Worm (Caenorhabditis elegans) whole organism, late embryonic: ENCODE results near the gene T23F4.2.

ENCODE experiments used
- T23F11.4 ChIP-seq: fragments of 200-800 bp; sonication (Bioruptor generic); optimal IDR thresholded peaks from 2 replicates; lab custom pipeline; 2018; ENCODE audit warnings: mild to moderate bottlenecking, missing genetic modification characterization, missing compliant biosample characterization
- Y22D7AL.16 ChIP-seq: sonication (generic microtip); optimal IDR thresholded peaks from 2 replicates; lab custom pipeline; 2016; ENCODE audit warnings: missing genetic modification characterization, missing compliant biosample characterization
- ahr-1 ChIP-seq: sonication (generic microtip); optimal IDR thresholded peaks from 2 replicates; lab custom pipeline; 2016; ENCODE audit warnings: missing genetic modification characterization, missing compliant biosample characterization
- ama-1 ChIP-seq: fragments of 150-350 bp; optimal IDR thresholded peaks from 2 replicates; lab custom pipeline; 2014
- ceh-14 ChIP-seq: sonication (generic microtip); optimal IDR thresholded peaks from 2 replicates; lab custom pipeline; 2016; ENCODE audit warnings: missing genotype, missing genetic modification characterization, missing compliant biosample characterization
- ceh-19 ChIP-seq: fragments of 200-800 bp; sonication (Bioruptor generic); optimal IDR thresholded peaks from 2 replicates; lab custom pipeline; 2018; ENCODE audit warnings: mild to moderate bottlenecking, missing genetic modification characterization, missing compliant biosample characterization
- ceh-2 ChIP-seq: sonication (generic microtip); optimal IDR thresholded peaks from 2 replicates; lab custom pipeline; 2016; ENCODE audit warnings: missing genotype, missing genetic modification characterization, missing compliant biosample characterization
- ceh-22 ChIP-seq: sonication (generic microtip); optimal IDR thresholded peaks from 2 replicates; lab custom pipeline; 2017; ENCODE audit warnings: missing biosample characterization, missing genetic modification characterization
- ceh-30 ChIP-seq: fragments of 150-350 bp; optimal IDR thresholded peaks from 2 replicates; lab custom pipeline; 2014; ENCODE audit warnings: missing biosample characterization, missing genetic modification characterization
- ceh-31 ChIP-seq: sonication (generic microtip); optimal IDR thresholded peaks from 2 replicates; lab custom pipeline; 2016; ENCODE audit warnings: missing genetic modification characterization, missing compliant biosample characterization
- ceh-45 ChIP-seq: fragments of 200-800 bp; sonication (Bioruptor generic); IDR thresholded peaks from 2 replicates; pipeline ENCODE4 v1.3.6; 2022; ENCODE audit warnings: missing genetic modification reagents, missing genetic modification characterization, missing compliant biosample characterization
- ceh-48 ChIP-seq: sonication (generic microtip); optimal IDR thresholded peaks from 2 replicates; lab custom pipeline; 2016; ENCODE audit warnings: missing genetic modification characterization, inconsistent platforms, missing compliant biosample characterization
- ceh-6 ChIP-seq: fragments of 200-800 bp; sonication (Bioruptor generic); optimal IDR thresholded peaks from 2 replicates; lab custom pipeline; 2018; ENCODE audit warnings: mild to moderate bottlenecking, missing genetic modification characterization, missing compliant biosample characterization
- che-1 ChIP-seq: sonication (generic microtip); optimal IDR thresholded peaks from 2 replicates; lab custom pipeline; 2016; ENCODE audit warnings: mild to moderate bottlenecking, missing genetic modification characterization, missing compliant biosample characterization
- dmd-4 ChIP-seq: sonication (generic microtip); optimal IDR thresholded peaks from 2 replicates; lab custom pipeline; 2016; ENCODE audit warnings: borderline replicate concordance, missing genetic modification characterization, missing compliant biosample characterization
- elt-2 ChIP-seq: sonication (generic microtip); optimal IDR thresholded peaks from 2 replicates; lab custom pipeline; 2016; ENCODE audit warnings: missing genetic modification reagents, missing genetic modification characterization, missing compliant biosample characterization
- elt-4 ChIP-seq: sonication (generic microtip); optimal IDR thresholded peaks from 2 replicates; lab custom pipeline; 2016; ENCODE audit warnings: missing genetic modification characterization, missing compliant biosample characterization
- ets-4 ChIP-seq: sonication (generic microtip); optimal IDR thresholded peaks from 2 replicates; lab custom pipeline; 2016; ENCODE audit warnings: missing genetic modification characterization, missing compliant biosample characterization
- eyg-1 ChIP-seq: sonication (generic microtip); optimal IDR thresholded peaks from 2 replicates; lab custom pipeline; 2016; ENCODE audit warnings: missing genotype, missing genetic modification characterization, missing compliant biosample characterization
- fax-1 ChIP-seq: sonication (generic microtip); optimal IDR thresholded peaks from 2 replicates; lab custom pipeline; 2016; ENCODE audit warnings: missing genotype, missing genetic modification characterization, missing compliant biosample characterization
- fkh-10 ChIP-seq: fragments of 150-350 bp; optimal IDR thresholded peaks from 2 replicates; lab custom pipeline; 2014; ENCODE audit warnings: missing biosample characterization, missing genetic modification reagents, missing genetic modification characterization
- fkh-6 ChIP-seq: sonication (generic microtip); optimal IDR thresholded peaks from 2 replicates; lab custom pipeline; 2016; ENCODE audit warnings: missing genetic modification characterization, missing compliant biosample characterization
- hlh-13 ChIP-seq: fragments of 200-800 bp; sonication (Bioruptor generic); optimal IDR thresholded peaks from 2 replicates; lab custom pipeline; 2018; ENCODE audit warnings: mild to moderate bottlenecking, missing genetic modification characterization, missing compliant biosample characterization
- hlh-15 ChIP-seq: sonication (generic microtip); optimal IDR thresholded peaks from 2 replicates; lab custom pipeline; 2016; ENCODE audit warnings: missing genetic modification characterization, missing compliant biosample characterization
- hlh-8 ChIP-seq: sonication (generic microtip); optimal IDR thresholded peaks from 2 replicates; lab custom pipeline; 2016; ENCODE audit warnings: missing genotype, missing genetic modification characterization, missing compliant biosample characterization
- lim-6 ChIP-seq: sonication (generic microtip); optimal IDR thresholded peaks from 2 replicates; lab custom pipeline; 2016; ENCODE audit warnings: missing genetic modification characterization, missing compliant biosample characterization
- madf-2 ChIP-seq: sonication (generic microtip); optimal IDR thresholded peaks from 2 replicates; lab custom pipeline; 2017; ENCODE audit warnings: missing genetic modification characterization, missing compliant biosample characterization
- npax-4 ChIP-seq: sonication (generic microtip); optimal IDR thresholded peaks from 2 replicates; lab custom pipeline; 2016; ENCODE audit warnings: missing genetic modification characterization, missing compliant biosample characterization
- odd-2 ChIP-seq: sonication (generic microtip); optimal IDR thresholded peaks from 2 replicates; lab custom pipeline; 2017; ENCODE audit warnings: antibody characterized with exemption, mild to moderate bottlenecking, missing genetic modification characterization, missing compliant biosample characterization
- pat-9 ChIP-seq: fragments of 200-800 bp; sonication (Bioruptor generic); optimal IDR thresholded peaks from 2 replicates; lab custom pipeline; 2018; ENCODE audit warnings: mild to moderate bottlenecking, missing genetic modification characterization, moderate library complexity, missing compliant biosample characterization
- pha-2 ChIP-seq: sonication (generic microtip); optimal IDR thresholded peaks from 2 replicates; lab custom pipeline; 2017; ENCODE audit warnings: mild to moderate bottlenecking, missing genetic modification characterization, missing compliant biosample characterization
- pqm-1 ChIP-seq: sonication (generic microtip); optimal IDR thresholded peaks from 2 replicates; lab custom pipeline; 2016; ENCODE audit warnings: missing genetic modification characterization, missing compliant biosample characterization
- rnt-1 ChIP-seq: sonication (generic microtip); optimal IDR thresholded peaks from 2 replicates; lab custom pipeline; 2016; ENCODE audit warnings: missing genetic modification characterization, missing compliant biosample characterization
- sdc-2 ChIP-seq: sonication (generic microtip); optimal IDR thresholded peaks from 2 replicates; lab custom pipeline; 2016; ENCODE audit warnings: missing genotype, missing genetic modification characterization, missing compliant biosample characterization
- sox-4 ChIP-seq: sonication (generic microtip); optimal IDR thresholded peaks from 2 replicates; lab custom pipeline; 2017; ENCODE audit warnings: mild to moderate bottlenecking, missing genetic modification characterization, inconsistent platforms, missing compliant biosample characterization
- syd-9 ChIP-seq: sonication (generic microtip); optimal IDR thresholded peaks from 2 replicates; lab custom pipeline; 2016; ENCODE audit warnings: mild to moderate bottlenecking, missing genetic modification characterization, moderate library complexity, missing compliant biosample characterization
- tbx-7 ChIP-seq: sonication (generic microtip); optimal IDR thresholded peaks from 2 replicates; lab custom pipeline; 2016; ENCODE audit warnings: missing genotype, missing genetic modification characterization, missing compliant biosample characterization
- ttx-3 ChIP-seq: sonication (generic microtip); optimal IDR thresholded peaks from 2 replicates; lab custom pipeline; 2016; ENCODE audit warnings: missing genetic modification reagents, missing genetic modification characterization, missing compliant biosample characterization
- unc-3 ChIP-seq, 2 experiments: fragments of 200-800 bp in 1 of 2; sonication (Bioruptor generic) in 1 of 2; sonication (generic microtip) in 1 of 2; conservative IDR thresholded peaks in 1 of 2; optimal IDR thresholded peaks in 1 of 2; 2 replicates each; pipeline versions ENCODE4 v1.3.6 to Lab custom; 2016 to 2022; ENCODE audit warnings: missing compliant biosample characterization in 2 of 2, missing genetic modification characterization in 2 of 2, missing genetic modification reagents in 1 of 2
- unc-42 ChIP-seq: sonication (generic microtip); optimal IDR thresholded peaks from 2 replicates; lab custom pipeline; 2016; ENCODE audit warnings: missing genotype, missing genetic modification characterization, missing compliant biosample characterization
- zip-5 ChIP-seq: sonication (generic microtip); optimal IDR thresholded peaks from 2 replicates; lab custom pipeline; 2016; ENCODE audit warnings: missing genetic modification characterization, missing compliant biosample characterization

T23F4.2 gene

DNA sequence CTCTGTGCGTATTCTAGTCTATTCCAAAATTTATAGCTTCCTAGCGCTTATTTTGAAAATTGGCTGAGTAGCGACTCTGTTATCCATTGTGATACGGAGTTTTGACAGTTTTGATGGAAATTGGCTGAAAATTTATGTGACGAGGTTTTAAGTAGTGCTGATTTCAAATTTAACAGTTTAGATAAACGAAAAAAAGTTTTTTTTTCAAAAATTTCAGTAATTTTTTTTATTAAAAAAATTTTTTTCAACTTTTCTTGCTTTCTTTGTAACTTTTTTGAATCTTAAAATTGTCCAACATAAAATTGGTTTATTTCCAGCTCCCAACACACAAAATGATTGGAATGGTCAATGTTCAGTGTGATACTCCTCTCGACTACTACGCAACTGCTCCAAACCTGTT is at the start of gene T23F4.2:
Gene T23F4.2 (plus strand): TSS at position 301 of the 400 bp plus-strand sequence.
- no peak for TF ChIP-seq fax-1
- no peak for TF ChIP-seq dmd-4
- TF ChIP-seq ceh-19 = no peak
- no peak for TF ChIP-seq ceh-45 (GFP tag; lab: Robert Waterston, UW)
- no peak for TF ChIP-seq che-1 (tag; lab: Kevin White, UChicago)
- no peak for TF ChIP-seq elt-4 (tag; lab: Kevin White, UChicago)
- TF ChIP-seq tbx-7 (tag; lab: Kevin White, UChicago) = no peak
- no peak for TF ChIP-seq zip-5 (tag; lab: Kevin White, UChicago)
- TF ChIP-seq eyg-1 = no peak
- TF ChIP-seq rnt-1 (tag; lab: Kevin White, UChicago) = no peak
- TF ChIP-seq syd-9 (tag; lab: Kevin White, UChicago) = no peak
- no peak for TF ChIP-seq unc-3 (GFP tag; conservative IDR thresholded peaks at IDR 0.05; lab: Robert Waterston, UW)
- TF ChIP-seq unc-3 (tag; optimal IDR thresholded peaks at IDR 0.05; lab: Kevin White, UChicago) = no peak
- no peak for TF ChIP-seq elt-2 (tag; lab: Kevin White, UChicago)
- TF ChIP-seq fkh-6 (tag; lab: Kevin White, UChicago) = no peak

ce11 chrII:1114133-1114532 is 49.2 kb upstream of the T23F4.2 start, which contains the start of gene lips-12:
Gene lips-12, minus strand, starts transcription at chrII:1114233.
- TF ChIP-seq Y22D7AL.16 (tag; lab: Kevin White, UChicago) (no peak), fkh-10 (GFP tag; lab: Kevin White, UChicago) (no peak), fax-1 (no peak), hlh-8 (tag; lab: Kevin White, UChicago) (no peak), ceh-45 (GFP tag; lab: Robert Waterston, UW) (no peak), ama-1 (no peak), ceh-2 (tag; lab: Kevin White, UChicago) (no peak)

ce11 chrII:1116521-1116920 is 46.9 kb upstream of the T23F4.2 start:
- TF ChIP-seq pqm-1 (tag; lab: Kevin White, UChicago) = no peak
- TF ChIP-seq ahr-1 (tag; lab: Kevin White, UChicago) = no peak
- no peak for TF ChIP-seq tbx-7 (tag; lab: Kevin White, UChicago)
- no peak for TF ChIP-seq ttx-3
- TF ChIP-seq ceh-31 (tag; lab: Kevin White, UChicago) = no peak
- no peak for TF ChIP-seq ceh-22 (tag; lab: Kevin White, UChicago)
- TF ChIP-seq ceh-19 = no peak
- no peak for TF ChIP-seq sdc-2
- TF ChIP-seq odd-2 (tag; lab: Kevin White, UChicago) = no peak
- TF ChIP-seq hlh-13 = no peak
- no peak for TF ChIP-seq ets-4 (tag; lab: Kevin White, UChicago)
- no peak for TF ChIP-seq sox-4 (tag; lab: Kevin White, UChicago)
- TF ChIP-seq fkh-6 (tag; lab: Kevin White, UChicago) = no peak

- TF ChIP-seq ceh-30 (tag; lab: Kevin White, UChicago) = no peak
- no peak for TF ChIP-seq ceh-6 (GFP tag; lab: Kevin White, UChicago)
- no peak for TF ChIP-seq Y22D7AL.16 (tag; lab: Kevin White, UChicago)
- no peak for TF ChIP-seq pat-9 (tag; lab: Kevin White, UChicago)
Measured at ce11 chrII:1117992-1118729, 45.2 kb upstream of the T23F4.2 start, which contains the start of gene lips-13. Gene lips-13, minus strand, starts transcription at chrII:1118042.

- TF ChIP-seq ceh-48 (tag; lab: Kevin White, UChicago) (no peak), syd-9 (tag; lab: Kevin White, UChicago) (no peak), ahr-1 (tag; lab: Kevin White, UChicago) (no peak), sdc-2 (no peak), ceh-6 (GFP tag; lab: Kevin White, UChicago) (no peak), ama-1 (no peak), madf-2 (tag; lab: Kevin White, UChicago) (no peak), lim-6 (tag; lab: Kevin White, UChicago) (no peak), npax-4 (tag; lab: Kevin White, UChicago) (no peak), elt-2 (tag; lab: Kevin White, UChicago) (no peak), unc-42 (tag; lab: Kevin White, UChicago) (no peak), T23F11.4 (GFP tag; lab: Kevin White, UChicago) (no peak), ceh-14 (tag; lab: Kevin White, UChicago) (no peak), hlh-15 (no peak), ceh-19 (no peak), pha-2 (tag; lab: Kevin White, UChicago) (no peak), ttx-3 (no peak), unc-3 (GFP tag; conservative IDR thresholded peaks at IDR 0.05; lab: Robert Waterston, UW) (no peak), unc-3 (tag; optimal IDR thresholded peaks at IDR 0.05; lab: Kevin White, UChicago) (no peak), ceh-31 (tag; lab: Kevin White, UChicago) (no peak), Y22D7AL.16 (tag; lab: Kevin White, UChicago) (no peak)
- TF ChIP-seq, all 69 proteins: peak for 0
Measured at ce11 chrII:1123208-1123607, 40.2 kb upstream of the T23F4.2 start, which contains the start of the genes sut-1 and eri-3. Gene sut-1, minus strand, starts transcription at chrII:1123265. Gene eri-3, plus strand, starts transcription at chrII:1123534.
